Fruit fly (Drosophila melanogaster): ENCODE results near the gene bru3.

The bru3 gene

dm6 chr3L:13494363-13495015, 308.7 kb downstream of the bru3 start:
- TF ChIP-seq EcR (GFP tag; optimal IDR thresholded peaks at IDR 0.05) (peak; percentile 63), Pif1B (GFP tag; optimal IDR thresholded peaks at IDR 0.05) (peak; percentile 81), CG14655 (GFP tag; optimal IDR thresholded peaks at IDR 0.05) (peak; percentile 37), Snoo (tag; optimal IDR thresholded peaks at IDR 0.05) (peak; percentile 70), CG4496 (GFP tag; IDR thresholded peaks at IDR 0.05) (peak; percentile 65; the same call in 2 of the 3 replicates), fd96Ca (GFP tag; IDR thresholded peaks at IDR 0.05) (peak; percentile 16; the same call in 1 of the 3 replicates), CG8301 (tag; optimal IDR thresholded peaks at IDR 0.05) (peak; percentile 5), CG12605 (GFP tag; IDR thresholded peaks at IDR 0.05) (peak; percentile 37; the same call in 1 of the 2 replicates), rn (GFP tag; IDR thresholded peaks at IDR 0.05) (peak; percentile 21; the same call in 1 of the 2 replicates), D1 (tag; optimal IDR thresholded peaks at IDR 0.05) (no peak), CG10348 (GFP tag; IDR thresholded peaks at IDR 0.05) (no peak), CG9948 (tag; optimal IDR thresholded peaks at IDR 0.05) (peak; percentile 59), Pif1A (GFP tag; optimal IDR thresholded peaks at IDR 0.05) (peak; percentile 86), CG34367 (tag; optimal IDR thresholded peaks at IDR 0.05) (peak; percentile 54), CG17806 (tag; optimal IDR thresholded peaks at IDR 0.05) (peak; percentile 35), CG13204 (GFP tag; optimal IDR thresholded peaks at IDR 0.05) (peak; percentile 85), Ets98B (GFP tag; IDR thresholded peaks at IDR 0.05) (peak; percentile 45; the same call in 1 of the 2 replicates), CG32121 (GFP tag; IDR thresholded peaks at IDR 0.05) (peak; percentile 14; the same call in 1 of the 2 replicates), gl (tag; optimal IDR thresholded peaks at IDR 0.05) (peak; percentile 60), CG15710 (tag; optimal IDR thresholded peaks at IDR 0.05) (peak; percentile 55), CG8159 (tag; optimal IDR thresholded peaks at IDR 0.05) (peak; percentile 62)

dm6 chr3L:13490689-13491348, 312.4 kb downstream of the bru3 start:
- no peak for TF ChIP-seq CG32121 (GFP tag; IDR thresholded peaks at IDR 0.05)
- no peak for TF ChIP-seq CG34367 (tag; optimal IDR thresholded peaks at IDR 0.05)
- TF ChIP-seq CG14655 (GFP tag; optimal IDR thresholded peaks at IDR 0.05): no peak
- no peak for TF ChIP-seq Pif1A (GFP tag; optimal IDR thresholded peaks at IDR 0.05)
- no peak for TF ChIP-seq EcR (GFP tag; optimal IDR thresholded peaks at IDR 0.05)
- no peak for TF ChIP-seq gl (tag; optimal IDR thresholded peaks at IDR 0.05)
- TF ChIP-seq CG15710 (tag; optimal IDR thresholded peaks at IDR 0.05): no peak
- TF ChIP-seq fd96Ca (GFP tag; IDR thresholded peaks at IDR 0.05): no peak
- TF ChIP-seq CG8301 (tag; optimal IDR thresholded peaks at IDR 0.05): no peak
- no peak for TF ChIP-seq Snoo (tag; optimal IDR thresholded peaks at IDR 0.05)
- TF ChIP-seq Pif1B (GFP tag; optimal IDR thresholded peaks at IDR 0.05): no peak
- TF ChIP-seq Ets98B (GFP tag; IDR thresholded peaks at IDR 0.05): no peak
- TF ChIP-seq CG4496 (GFP tag; IDR thresholded peaks at IDR 0.05): no peak
- TF ChIP-seq CG8159 (tag; optimal IDR thresholded peaks at IDR 0.05): no peak
- TF ChIP-seq CG9948 (tag; optimal IDR thresholded peaks at IDR 0.05): no peak
- TF ChIP-seq D1 (tag; optimal IDR thresholded peaks at IDR 0.05): no peak
- TF ChIP-seq CG13204 (GFP tag; optimal IDR thresholded peaks at IDR 0.05): no peak

dm6 chr3L:13489193-13489752, 313.9 kb downstream of the bru3 start:
- TF ChIP-seq EcR (GFP tag; optimal IDR thresholded peaks at IDR 0.05) (no peak), CG8301 (tag; optimal IDR thresholded peaks at IDR 0.05) (no peak), CG8159 (tag; optimal IDR thresholded peaks at IDR 0.05) (no peak), gl (tag; optimal IDR thresholded peaks at IDR 0.05) (no peak)

DNA sequence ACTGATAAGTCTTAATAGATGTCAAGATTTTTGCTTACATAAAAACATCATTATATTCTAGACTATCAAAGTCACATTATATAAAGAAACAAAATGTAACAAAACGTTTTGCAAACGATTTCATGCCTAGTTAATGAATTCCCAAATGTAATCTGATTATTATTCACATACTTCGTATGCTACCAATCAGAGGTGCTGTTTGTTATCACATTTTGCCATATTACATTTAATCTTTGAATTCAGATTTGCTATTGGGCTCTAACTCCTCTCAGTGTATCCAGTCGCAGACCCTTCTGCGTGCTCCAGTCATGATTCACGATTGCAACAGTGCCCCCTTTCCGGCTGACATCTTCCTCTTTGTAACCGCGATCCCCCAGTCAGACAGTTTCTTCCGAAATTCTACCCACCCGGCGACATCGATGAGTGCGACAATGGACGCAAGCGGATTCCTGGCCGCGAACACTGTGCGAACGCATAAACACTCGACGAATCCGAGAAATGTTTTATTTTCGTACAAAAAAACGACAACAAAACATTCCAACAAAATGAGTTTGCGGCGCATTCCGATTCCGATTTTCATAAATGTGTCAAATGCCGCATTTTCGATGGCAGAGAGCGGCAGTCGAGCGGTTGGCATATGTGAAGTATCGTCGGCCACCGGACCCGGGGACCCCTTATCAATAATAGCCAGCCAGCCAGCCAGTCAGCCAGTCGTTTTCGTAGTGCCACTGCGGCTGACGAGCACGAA, 314.9 kb downstream of the bru3 start:
- TF ChIP-seq CG17806 (tag; optimal IDR thresholded peaks at IDR 0.05) (peak; percentile 26), CG34367 (tag; optimal IDR thresholded peaks at IDR 0.05) (no peak), Pif1B (GFP tag; optimal IDR thresholded peaks at IDR 0.05) (no peak), Pif1A (GFP tag; optimal IDR thresholded peaks at IDR 0.05) (peak; percentile 1), Snoo (tag; optimal IDR thresholded peaks at IDR 0.05) (peak; percentile 50), CG10348 (GFP tag; IDR thresholded peaks at IDR 0.05) (no peak), CG9948 (tag; optimal IDR thresholded peaks at IDR 0.05) (peak; percentile 6), Ets98B (GFP tag; IDR thresholded peaks at IDR 0.05) (peak; percentile 8; the same call in 1 of the 2 replicates), gl (tag; optimal IDR thresholded peaks at IDR 0.05) (no peak), fd96Ca (GFP tag; IDR thresholded peaks at IDR 0.05) (no peak), rn (GFP tag; IDR thresholded peaks at IDR 0.05) (no peak), CG8159 (tag; optimal IDR thresholded peaks at IDR 0.05) (peak; percentile 44), CG8301 (tag; optimal IDR thresholded peaks at IDR 0.05) (peak; percentile 10), CG13204 (GFP tag; optimal IDR thresholded peaks at IDR 0.05) (peak; percentile 7), CG15710 (tag; optimal IDR thresholded peaks at IDR 0.05) (peak; percentile 17), CG32121 (GFP tag; IDR thresholded peaks at IDR 0.05) (peak; percentile 26; the same call in 1 of the 2 replicates), CG12605 (GFP tag; IDR thresholded peaks at IDR 0.05) (no peak), CG4496 (GFP tag; IDR thresholded peaks at IDR 0.05) (no peak), EcR (GFP tag; optimal IDR thresholded peaks at IDR 0.05) (peak; percentile 2), D1 (tag; optimal IDR thresholded peaks at IDR 0.05) (no peak), CG14655 (GFP tag; optimal IDR thresholded peaks at IDR 0.05) (peak; percentile 34)

Measured in whole organism, pupa.